Fruit fly (Drosophila melanogaster) whole organism, embryonic: Measurements from ENCODE around the gene CG32483.

Experiments used
- Aef1 ChIP-seq: fragments of 200-800 bp; sonication (Bioruptor generic); IDR thresholded peaks from 3 replicates; pipeline ENCODE4 v1.3.6; 2022; ENCODE audit warnings: missing biosample characterization, missing genetic modification characterization
- CG10267 ChIP-seq: fragments of 200-800 bp; sonication (Bioruptor generic); optimal IDR thresholded peaks from 2 replicates; lab custom pipeline; 2018; ENCODE audit warnings: missing biosample characterization, mild to moderate bottlenecking, missing genetic modification characterization, moderate library complexity
- CG10654 ChIP-seq: fragments of 200-800 bp; sonication (Bioruptor generic); optimal IDR thresholded peaks from 2 replicates; lab custom pipeline; 2016; ENCODE audit warnings: missing biosample characterization, missing genetic modification characterization
- CG11723 ChIP-seq: fragments of 200-800 bp; sonication (Bioruptor generic); optimal IDR thresholded peaks from 2 replicates; lab custom pipeline; 2017; ENCODE audit warnings: missing biosample characterization, mild to moderate bottlenecking, missing genetic modification characterization
- CG12155 ChIP-seq: fragments of 200-800 bp; sonication (Bioruptor generic); optimal IDR thresholded peaks from 3 replicates; lab custom pipeline; 2016; ENCODE audit warnings: missing biosample characterization, missing genetic modification characterization
- CG12219 ChIP-seq: fragments of 200-800 bp; sonication (Bioruptor generic); optimal IDR thresholded peaks from 3 replicates; lab custom pipeline; 2018; ENCODE audit warnings: missing biosample characterization, mild to moderate bottlenecking, missing genetic modification characterization
- CG13123 ChIP-seq: fragments of 200-800 bp; sonication (Bioruptor generic); optimal IDR thresholded peaks from 2 replicates; lab custom pipeline; 2016; ENCODE audit warnings: missing biosample characterization, missing genetic modification characterization
- CG16779 ChIP-seq: fragments of 200-800 bp; sonication (Bioruptor generic); IDR thresholded peaks from 2 replicates; pipeline ENCODE4 v1.3.6; 2022; ENCODE audit warnings: missing biosample characterization, missing genetic modification characterization
- CG16815 ChIP-seq: fragments of 200-800 bp; sonication (Bioruptor generic); optimal IDR thresholded peaks from 3 replicates; lab custom pipeline; 2017; ENCODE audit warnings: missing biosample characterization, mild to moderate bottlenecking, missing genetic modification characterization
- CG16863 ChIP-seq: fragments of 200-800 bp; sonication (Bioruptor generic); optimal IDR thresholded peaks from 3 replicates; lab custom pipeline; 2016; ENCODE audit warnings: missing biosample characterization, missing genetic modification characterization
- CG18764 ChIP-seq: fragments of 200-800 bp; sonication (Bioruptor generic); optimal IDR thresholded peaks from 3 replicates; lab custom pipeline; 2016; ENCODE audit warnings: missing biosample characterization, missing genetic modification characterization
- CG30020 ChIP-seq: fragments of 200-800 bp; optimal IDR thresholded peaks from 2 replicates; lab custom pipeline; 2019; ENCODE audit warnings: missing biosample characterization, mild to moderate bottlenecking, missing genetic modification characterization, moderate library complexity
- CG32532 ChIP-seq: fragments of 200-800 bp; sonication (Bioruptor generic); IDR thresholded peaks from 2 replicates; pipeline ENCODE4 v1.3.6; 2022; ENCODE audit warnings: missing biosample characterization, missing genetic modification characterization
- CG4730 ChIP-seq: fragments of 200-800 bp; sonication (Bioruptor generic); IDR thresholded peaks from 2 replicates; pipeline ENCODE4 v1.3.6; 2022; ENCODE audit warnings: missing biosample characterization, missing genetic modification characterization
- CG7271 ChIP-seq: fragments of 200-800 bp; sonication (Bioruptor generic); optimal IDR thresholded peaks from 2 replicates; lab custom pipeline; 2018; ENCODE audit warnings: missing biosample characterization, mild to moderate bottlenecking, missing genetic modification characterization, moderate library complexity
- CG8944 ChIP-seq: fragments of 200-800 bp; sonication (Bioruptor generic); optimal IDR thresholded peaks from 3 replicates; lab custom pipeline; 2016; ENCODE audit warnings: missing biosample characterization, missing genetic modification characterization
- CG9437 ChIP-seq: fragments of 200-800 bp; sonication (Bioruptor generic); optimal IDR thresholded peaks from 2 replicates; lab custom pipeline; 2018; ENCODE audit warnings: missing biosample characterization, mild to moderate bottlenecking, missing genetic modification characterization
- Camta ChIP-seq: fragments of 200-800 bp; sonication (Bioruptor generic); optimal IDR thresholded peaks from 2 replicates; lab custom pipeline; 2016; ENCODE audit warnings: missing biosample characterization, missing genetic modification characterization
- Doc2 ChIP-seq: fragments of 200-800 bp; sonication (Bioruptor generic); IDR thresholded peaks from 2 replicates; pipeline ENCODE4 v1.3.6; 2022; ENCODE audit warnings: missing biosample characterization, missing genetic modification characterization
- Dref ChIP-seq: fragments of 200-800 bp; sonication (Bioruptor generic); IDR thresholded peaks from 2 replicates; pipeline ENCODE4 v1.3.6; 2022; ENCODE audit warnings: missing biosample characterization, missing genetic modification characterization
- Ets65A ChIP-seq: fragments of 200-800 bp; sonication (Bioruptor generic); peaks from one replicate; lab custom pipeline; 2016; ENCODE audit warnings: missing biosample characterization, missing genetic modification characterization
- HLH54F ChIP-seq: fragments of 200-800 bp; sonication (Bioruptor generic); optimal IDR thresholded peaks from 3 replicates; lab custom pipeline; 2016; ENCODE audit warnings: missing biosample characterization, missing genetic modification characterization
- NfI ChIP-seq: fragments of 200-800 bp; sonication (Bioruptor generic); optimal IDR thresholded peaks from 3 replicates; lab custom pipeline; 2018; ENCODE audit warnings: missing biosample characterization, mild to moderate bottlenecking, missing genetic modification characterization, moderate library complexity
- Sox100B ChIP-seq: fragments of 200-800 bp; sonication (Bioruptor generic); optimal IDR thresholded peaks from 3 replicates; lab custom pipeline; 2018; ENCODE audit warnings: missing biosample characterization, mild to moderate bottlenecking, missing genetic modification characterization
- Sry-β ChIP-seq: fragments of 200-800 bp; sonication (Bioruptor generic); optimal IDR thresholded peaks from 2 replicates; lab custom pipeline; 2018; ENCODE audit warnings: missing biosample characterization, mild to moderate bottlenecking, missing genetic modification characterization, moderate library complexity
- Usf ChIP-seq: fragments of 200-800 bp; sonication (Bioruptor generic); optimal IDR thresholded peaks from 2 replicates; lab custom pipeline; 2017; ENCODE audit warnings: missing genotype, missing biosample characterization, missing genetic modification characterization
- ara ChIP-seq: fragments of 200-800 bp; sonication (Bioruptor generic); IDR thresholded peaks from 2 replicates; pipeline ENCODE4 v1.3.6; 2022; ENCODE audit warnings: missing biosample characterization, missing genetic modification characterization
- btn ChIP-seq: fragments of 200-800 bp; sonication (Bioruptor generic); optimal IDR thresholded peaks from 2 replicates; lab custom pipeline; 2016; ENCODE audit warnings: missing biosample characterization, missing genetic modification characterization
- chinmo ChIP-seq: fragments of 200-800 bp; sonication (Bioruptor generic); IDR thresholded peaks from 4 replicates; pipeline ENCODE4 v1.3.6; 2022; ENCODE audit warnings: missing biosample characterization, missing genetic modification characterization; ENCODE audit not compliant: partially characterized antibody
- chm ChIP-seq: fragments of 200-800 bp; sonication (Bioruptor generic); IDR thresholded peaks from 2 replicates; pipeline ENCODE4 v1.3.6; 2022; ENCODE audit warnings: missing biosample characterization, missing genetic modification characterization
- grau ChIP-seq: fragments of 200-800 bp; optimal IDR thresholded peaks from 3 replicates; lab custom pipeline; 2019; ENCODE audit warnings: missing biosample characterization, mild to moderate bottlenecking, missing genetic modification characterization, moderate library complexity
- hb ChIP-seq: fragments of 200-800 bp; sonication (Bioruptor generic); IDR thresholded peaks from 3 replicates; pipeline ENCODE4 v1.3.6; 2022; ENCODE audit warnings: missing biosample characterization, missing genetic modification characterization; ENCODE audit not compliant: partially characterized antibody
- hbn ChIP-seq: fragments of 200-800 bp; sonication (Bioruptor generic); IDR thresholded peaks from 2 replicates; pipeline ENCODE4 v1.3.6; 2022; ENCODE audit warnings: missing biosample characterization, missing genetic modification characterization; ENCODE audit not compliant: partially characterized antibody
- ind ChIP-seq: fragments of 200-800 bp; sonication (Bioruptor generic); optimal IDR thresholded peaks from 3 replicates; lab custom pipeline; 2016; ENCODE audit warnings: missing biosample characterization, missing genetic modification characterization
- kah ChIP-seq: fragments of 200-800 bp; sonication (Bioruptor generic); optimal IDR thresholded peaks from 2 replicates; lab custom pipeline; 2018; ENCODE audit warnings: missing biosample characterization, mild to moderate bottlenecking, missing genetic modification characterization
- ken ChIP-seq: fragments of 200-800 bp; sonication (Bioruptor generic); IDR thresholded peaks from 3 replicates; pipeline ENCODE4 v1.3.6; 2022; ENCODE audit warnings: missing biosample characterization, missing genetic modification characterization
- lmd ChIP-seq: fragments of 200-800 bp; sonication (Bioruptor generic); IDR thresholded peaks from 2 replicates; pipeline ENCODE4 v1.3.6; 2022; ENCODE audit warnings: missing biosample characterization, missing genetic modification characterization
- lov ChIP-seq, 2 experiments: fragments of 200-800 bp in 1 of 2; fragments of >200 bp in 1 of 2; sonication (Bioruptor generic) in 1 of 2; IDR thresholded peaks in 1 of 2; optimal IDR thresholded peaks in 1 of 2; 2 replicates in 1 of 2; 3 replicates in 1 of 2; pipeline versions ENCODE4 v1.3.6 to Lab custom; 2017 to 2022; ENCODE audit warnings: missing biosample characterization in 1 of 2, missing genetic modification characterization in 1 of 2
- nerfin-1 ChIP-seq: fragments of 200-800 bp; sonication (Bioruptor generic); optimal IDR thresholded peaks from 3 replicates; lab custom pipeline; 2019; ENCODE audit warnings: missing biosample characterization, mild to moderate bottlenecking, missing genetic modification characterization, moderate library complexity
- onecut ChIP-seq: fragments of 200-800 bp; sonication (Bioruptor generic); IDR thresholded peaks from 2 replicates; pipeline ENCODE4 v1.3.6; 2022; ENCODE audit warnings: missing biosample characterization, missing genetic modification characterization
- ranshi ChIP-seq: fragments of 200-800 bp; sonication (Bioruptor generic); IDR thresholded peaks from 2 replicates; pipeline ENCODE4 v1.3.6; 2022; ENCODE audit warnings: missing biosample characterization, missing genetic modification characterization
- sens ChIP-seq: fragments of 200-800 bp; sonication (Bioruptor generic); peaks from one replicate; lab custom pipeline; 2016; ENCODE audit warnings: missing biosample characterization, missing genetic modification characterization
- slou ChIP-seq: fragments of 200-800 bp; sonication (Bioruptor generic); optimal IDR thresholded peaks from 3 replicates; lab custom pipeline; 2016; ENCODE audit warnings: missing biosample characterization, missing genetic modification characterization
- stc ChIP-seq: fragments of 200-800 bp; sonication (Bioruptor generic); IDR thresholded peaks from 2 replicates; pipeline ENCODE4 v1.3.6; 2022; ENCODE audit warnings: missing biosample characterization, missing genetic modification characterization
- tap ChIP-seq: fragments of 200-800 bp; optimal IDR thresholded peaks from 3 replicates; lab custom pipeline; 2019; ENCODE audit warnings: missing biosample characterization, mild to moderate bottlenecking, missing genetic modification characterization, moderate library complexity
- tll ChIP-seq, 2 experiments: fragments of 200-800 bp in 1 of 2; fragments of >200 bp in 1 of 2; sonication (Bioruptor generic) in 1 of 2; optimal IDR thresholded peaks; 2 replicates each; lab custom pipeline; 2017 to 2019; ENCODE audit warnings: missing biosample characterization in 2 of 2, missing genetic modification characterization in 2 of 2, mild to moderate bottlenecking in 1 of 2, moderate library complexity in 1 of 2
- twi ChIP-seq: fragments of 200-800 bp; optimal IDR thresholded peaks from 2 replicates; lab custom pipeline; 2019; ENCODE audit warnings: missing biosample characterization, mild to moderate bottlenecking, missing genetic modification characterization, moderate library complexity
- vfl ChIP-seq: fragments of 200-800 bp; sonication (Bioruptor generic); optimal IDR thresholded peaks from 2 replicates; lab custom pipeline; 2016; ENCODE audit warnings: missing biosample characterization, missing genetic modification characterization
- z ChIP-seq: fragments of 200-800 bp; sonication (Bioruptor generic); IDR thresholded peaks from 3 replicates; pipeline ENCODE4 v1.3.6; 2022; ENCODE audit warnings: missing biosample characterization, missing genetic modification characterization
- zen ChIP-seq: fragments of 200-800 bp; sonication (Bioruptor generic); optimal IDR thresholded peaks from 3 replicates; lab custom pipeline; 2018; ENCODE audit warnings: missing biosample characterization, mild to moderate bottlenecking, missing genetic modification characterization, moderate library complexity
- zen2 ChIP-seq: fragments of 200-800 bp; sonication (Bioruptor generic); IDR thresholded peaks from 3 replicates; pipeline ENCODE4 v1.3.6; 2022; ENCODE audit warnings: missing biosample characterization, missing genetic modification characterization; ENCODE audit not compliant: partially characterized antibody

CG32483 gene

DNA sequence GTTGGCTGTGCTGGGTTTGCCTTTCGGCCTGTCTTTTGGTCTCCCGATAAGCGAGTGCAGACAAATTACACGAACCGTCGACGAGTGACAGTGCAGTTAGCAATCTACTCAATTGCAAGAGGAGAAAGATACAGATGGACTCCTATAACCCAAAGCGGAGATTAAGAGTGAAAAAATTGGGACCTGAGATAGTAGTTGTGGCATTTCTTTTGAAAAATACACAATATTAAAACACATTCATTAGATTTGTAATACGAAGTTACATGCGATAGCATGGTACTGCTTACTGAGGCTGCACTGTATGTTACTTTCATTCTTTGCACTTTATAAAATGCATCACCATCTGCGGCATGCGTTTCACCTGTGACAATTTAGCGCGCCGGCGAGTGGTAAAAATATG is 37.3 kb upstream of the CG32483 start:
- TF ChIP-seq nerfin-1 (tag; lab: Kevin White, UChicago), result no peak
- no peak for TF ChIP-seq lov (optimal IDR thresholded peaks at IDR 0.05; lab: Kevin White, UChicago)
- no peak for TF ChIP-seq lov (GFP tag; IDR thresholded peaks at IDR 0.05; lab: Robert Waterston, UW)
- no peak for TF ChIP-seq CG13123
- TF ChIP-seq CG10654 (GFP tag; lab: Kevin White, UChicago), result no peak
- TF ChIP-seq slou (GFP tag; lab: Kevin White, UChicago), result no peak
- no peak for TF ChIP-seq CG12155 (GFP tag; lab: Kevin White, UChicago)
- TF ChIP-seq Ets65A (GFP tag; lab: Kevin White, UChicago), result no peak
- peak; percentile 36 for TF ChIP-seq grau (tag; lab: Kevin White, UChicago)
- no peak for TF ChIP-seq kah (GFP tag; lab: Kevin White, UChicago)
- TF ChIP-seq Doc2 (GFP tag; lab: Robert Waterston, UW), result no peak
- TF ChIP-seq tap (tag; lab: Kevin White, UChicago), result no peak
- peak; percentile 34; the same call in 1 of the 2 replicates for TF ChIP-seq chm (GFP tag; lab: Robert Waterston, UW)
- TF ChIP-seq CG10267 (tag; lab: Kevin White, UChicago), result no peak
- no peak for TF ChIP-seq hbn
- no peak for TF ChIP-seq CG32532 (GFP tag; lab: Robert Waterston, UW)
- no peak for TF ChIP-seq lmd
- TF ChIP-seq hb, result no peak
- no peak for TF ChIP-seq CG9437 (GFP tag; lab: Kevin White, UChicago)
- TF ChIP-seq CG11723 (GFP tag; lab: Kevin White, UChicago), result no peak
- TF ChIP-seq z (GFP tag; lab: Robert Waterston, UW), result 0 out of 3 replicates have a peak, but pooled peaks have one; percentile 29
- TF ChIP-seq btn (GFP tag; lab: Kevin White, UChicago), result no peak
- no peak for TF ChIP-seq Dref (GFP tag; lab: Robert Waterston, UW)
- TF ChIP-seq CG16863 (GFP tag; lab: Kevin White, UChicago), result no peak
- no peak for TF ChIP-seq CG8944 (GFP tag; lab: Kevin White, UChicago)
- no peak for TF ChIP-seq Aef1 (GFP tag; lab: Robert Waterston, UW)
- TF ChIP-seq sens (GFP tag; lab: Kevin White, UChicago), result peak; percentile 79
- no peak for TF ChIP-seq ken (GFP tag; lab: Robert Waterston, UW)
- TF ChIP-seq NfI, result no peak
- no peak for TF ChIP-seq Sox100B (GFP tag; lab: Kevin White, UChicago)
- no peak for TF ChIP-seq zen2 (GFP tag; lab: Robert Waterston, UW)
- no peak for TF ChIP-seq ranshi (GFP tag; lab: Robert Waterston, UW)
- TF ChIP-seq tll (GFP tag; optimal IDR thresholded peaks at IDR 0.05; lab: Kevin White, UChicago), result no peak
- no peak for TF ChIP-seq Camta (GFP tag; lab: Kevin White, UChicago)
- no peak for TF ChIP-seq Usf
- TF ChIP-seq CG18764 (GFP tag; lab: Kevin White, UChicago), result no peak
- no peak for TF ChIP-seq CG7271 (tag; lab: Kevin White, UChicago)
- TF ChIP-seq ind, result no peak
- 0 out of 2 replicates have a peak, but pooled peaks have one; percentile 15 for TF ChIP-seq ara (GFP tag; lab: Robert Waterston, UW)

DNA sequence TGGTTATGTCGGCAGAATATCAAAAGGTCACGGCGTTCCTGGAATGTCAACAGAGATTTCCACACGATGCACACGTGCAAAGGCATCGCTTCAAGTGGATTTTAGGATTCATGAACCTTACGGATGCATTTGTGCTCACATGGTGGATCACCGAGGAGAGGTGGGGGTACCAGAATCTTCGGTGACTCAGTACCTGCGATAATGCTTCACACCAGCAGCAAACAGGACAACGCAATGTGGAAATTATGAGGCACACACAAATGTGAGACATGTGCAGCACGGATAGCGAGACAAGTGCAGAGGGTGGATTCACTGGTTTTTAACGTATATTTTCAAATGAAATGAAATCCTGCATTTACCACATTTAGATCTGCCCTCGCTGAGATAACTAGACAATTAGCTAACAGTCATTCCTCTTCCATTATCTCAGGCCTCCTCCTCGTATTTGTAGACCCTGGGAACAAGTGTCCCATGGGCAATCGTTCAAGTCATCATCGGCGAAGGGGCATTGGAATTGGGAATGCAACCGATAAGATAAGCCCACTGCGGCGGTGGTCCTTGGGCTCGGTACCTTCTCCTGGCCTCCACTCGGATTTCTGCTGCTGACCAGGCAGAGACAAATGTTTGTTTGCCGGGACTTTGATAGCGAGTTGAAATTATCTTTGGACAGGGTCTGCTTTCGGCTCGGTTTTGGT is 36.8 kb upstream of the CG32483 start:
- TF ChIP-seq CG12219 (GFP tag; lab: Kevin White, UChicago), result no peak
- no peak for TF ChIP-seq CG16815 (GFP tag; lab: Kevin White, UChicago)
- no peak for TF ChIP-seq HLH54F (GFP tag; lab: Kevin White, UChicago)
- peak; percentile 88 for TF ChIP-seq zen (tag; lab: Kevin White, UChicago)
- no peak for TF ChIP-seq onecut (GFP tag; lab: Robert Waterston, UW)
- no peak for TF ChIP-seq Sry-β (GFP tag; lab: Kevin White, UChicago)
- TF ChIP-seq tll (GFP tag; optimal IDR thresholded peaks at IDR 0.05; lab: Kevin White, UChicago), result peak in 1 of 2 experiments; percentile 78
- TF ChIP-seq chinmo, result 0 out of 4 replicates have a peak, but pooled peaks have one; percentile 18
- no peak for TF ChIP-seq CG30020 (tag; lab: Kevin White, UChicago)
- no peak for TF ChIP-seq CG16779 (GFP tag; lab: Robert Waterston, UW)
- TF ChIP-seq stc (GFP tag; lab: Robert Waterston, UW), result no peak
- TF ChIP-seq CG4730 (GFP tag; lab: Robert Waterston, UW), result 0 out of 2 replicates have a peak, but pooled peaks have one; percentile 8
- TF ChIP-seq twi (tag; lab: Kevin White, UChicago), result peak; percentile 98
- TF ChIP-seq vfl (GFP tag; lab: Kevin White, UChicago), result peak; percentile 4
